Fruit fly (Drosophila melanogaster): ENCODE data around the gene Ipp.

The Ipp gene

DNA sequence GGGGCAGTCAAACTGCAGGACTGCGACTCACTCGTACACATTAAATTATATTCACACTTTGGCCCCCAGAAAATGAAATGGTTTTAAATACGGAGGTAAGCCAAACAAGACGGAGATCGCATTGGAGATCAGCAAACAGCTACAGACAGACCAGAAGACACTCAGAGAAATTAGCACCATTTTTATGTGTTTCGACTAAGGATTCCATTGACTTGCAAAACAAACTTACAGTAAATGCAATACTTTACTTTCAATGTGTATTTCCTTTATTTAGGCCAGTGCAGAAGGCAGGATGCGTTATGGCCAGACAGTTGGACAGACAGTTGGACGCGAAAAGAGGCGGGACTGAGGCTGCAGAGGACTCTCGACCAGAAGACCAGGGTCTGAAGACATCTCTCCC, 3.4 kb upstream of the Ipp start (continued):
- TF ChIP-seq dmrt93B (GFP tag; optimal IDR thresholded peaks at IDR 0.05) = no peak
- TF ChIP-seq Abd-B (GFP tag; optimal IDR thresholded peaks at IDR 0.05) = no peak
- TF ChIP-seq Vsx2 (GFP tag; optimal IDR thresholded peaks at IDR 0.05; ENCODE audit: partially characterized antibody) = no peak

DNA sequence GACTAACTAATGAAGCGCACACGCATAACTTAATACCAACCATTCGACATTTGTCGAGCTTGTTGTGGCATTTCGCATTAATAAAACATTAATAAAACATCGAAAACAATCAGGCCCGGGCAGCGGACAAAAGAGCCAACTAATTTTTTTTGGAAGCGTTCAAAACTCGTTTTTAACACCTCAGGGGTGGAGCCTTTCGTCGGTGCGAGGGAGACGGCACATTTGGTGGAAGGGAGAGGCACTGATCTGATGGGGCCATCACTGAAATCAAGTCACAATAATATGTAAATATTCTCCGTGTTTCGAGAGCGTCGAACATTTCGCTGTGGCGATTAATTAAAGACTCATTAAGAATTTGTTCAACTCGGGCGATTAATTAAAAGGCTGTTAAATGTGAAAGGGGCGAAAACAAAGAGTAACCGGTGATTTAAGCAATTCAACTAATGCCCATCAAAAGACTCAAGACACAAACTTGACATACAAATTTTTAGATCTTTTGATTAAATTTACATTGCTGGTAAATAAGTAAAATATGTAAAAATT, 1.7 kb upstream of the Ipp start:
- TF ChIP-seq Abd-B (GFP tag; optimal IDR thresholded peaks at IDR 0.05) (no peak), ey (GFP tag; optimal IDR thresholded peaks at IDR 0.05) (no peak), pan (optimal IDR thresholded peaks at IDR 0.05) (no peak), sv (GFP tag; optimal IDR thresholded peaks at IDR 0.05) (no peak), N (GFP tag; optimal IDR thresholded peaks at IDR 0.05) (no peak), Hnf4 (GFP tag; optimal IDR thresholded peaks at IDR 0.05) (no peak), Myc (optimal IDR thresholded peaks at IDR 0.05) (no peak), HLH106 (tag; optimal IDR thresholded peaks at IDR 0.05) (no peak), brk (GFP tag; optimal IDR thresholded peaks at IDR 0.05) (no peak), psq (GFP tag; optimal IDR thresholded peaks at IDR 0.05) (no peak), fru (GFP tag; optimal IDR thresholded peaks at IDR 0.05) (no peak), dl (GFP tag; optimal IDR thresholded peaks at IDR 0.05; ENCODE audit: insufficient read depth in 1 of 2, partially characterized antibody in 2 of 2) (no peak), OdsH (GFP tag; optimal IDR thresholded peaks at IDR 0.05) (no peak), usp (GFP tag; optimal IDR thresholded peaks at IDR 0.05) (no peak), CrebA (GFP tag; optimal IDR thresholded peaks at IDR 0.05; ENCODE audit: borderline replicate concordance) (no peak), Hr78 (GFP tag; optimal IDR thresholded peaks at IDR 0.05) (no peak), dmrt93B (GFP tag; optimal IDR thresholded peaks at IDR 0.05) (no peak), GATAd (GFP tag; optimal IDR thresholded peaks at IDR 0.05) (no peak), Vsx2 (GFP tag; optimal IDR thresholded peaks at IDR 0.05; ENCODE audit: partially characterized antibody) (no peak)

DNA sequence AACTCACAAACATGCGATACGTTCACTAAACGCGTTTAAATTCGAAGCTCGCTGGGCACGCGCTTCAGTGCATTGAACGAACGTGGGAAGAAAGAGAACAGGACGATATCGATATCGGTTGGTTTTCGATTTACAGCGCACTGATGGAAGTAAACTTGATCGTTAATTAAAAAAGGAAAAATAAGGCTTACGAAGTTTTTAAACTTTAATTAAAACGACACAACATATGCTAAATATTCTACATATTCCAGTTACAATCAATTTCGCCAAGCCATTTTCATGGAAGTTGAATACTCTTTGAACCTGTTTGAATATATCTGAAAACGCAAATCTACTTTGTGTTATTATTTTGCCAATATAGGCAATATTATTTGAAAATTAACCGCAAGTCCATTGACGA, 5.5 kb downstream of the Ipp start, which contains the start of gene Kots:
Kots (minus strand) TSS at position 101 of the 400 bp plus-strand sequence.
- no peak for TF ChIP-seq Dif (GFP tag; optimal IDR thresholded peaks at IDR 0.05; ENCODE audit: partially characterized antibody)
- no peak for TF ChIP-seq Abd-B (GFP tag; optimal IDR thresholded peaks at IDR 0.05)
- TF ChIP-seq dmrt93B (GFP tag; optimal IDR thresholded peaks at IDR 0.05) = no peak
- no peak for TF ChIP-seq woc (GFP tag; optimal IDR thresholded peaks at IDR 0.05)
- TF ChIP-seq Hr83 (GFP tag; optimal IDR thresholded peaks at IDR 0.05; ENCODE audit: poor library complexity, severe bottlenecking) = no peak
- no peak for TF ChIP-seq Vsx2 (GFP tag; optimal IDR thresholded peaks at IDR 0.05; ENCODE audit: partially characterized antibody)
- TF ChIP-seq Dfd (GFP tag; optimal IDR thresholded peaks at IDR 0.05) = no peak
- no peak for TF ChIP-seq dsf (GFP tag; optimal IDR thresholded peaks at IDR 0.05; ENCODE audit: borderline replicate concordance)
- TF ChIP-seq dl (GFP tag; optimal IDR thresholded peaks at IDR 0.05; ENCODE audit: insufficient read depth in 1 of 2, partially characterized antibody in 2 of 2) = no peak
- TF ChIP-seq HLH106 (tag; optimal IDR thresholded peaks at IDR 0.05) = no peak
- TF ChIP-seq lola (GFP tag; optimal IDR thresholded peaks at IDR 0.05) = no peak
- no peak for TF ChIP-seq psq (GFP tag; optimal IDR thresholded peaks at IDR 0.05)
- no peak for TF ChIP-seq Myc (optimal IDR thresholded peaks at IDR 0.05)
- no peak for TF ChIP-seq N (GFP tag; optimal IDR thresholded peaks at IDR 0.05)
- no peak for TF ChIP-seq GATAd (GFP tag; optimal IDR thresholded peaks at IDR 0.05)
- no peak for TF ChIP-seq Sp1 (GFP tag; optimal IDR thresholded peaks at IDR 0.05)
- no peak for TF ChIP-seq tai (GFP tag; optimal IDR thresholded peaks at IDR 0.05)
- TF ChIP-seq Jra (GFP tag; optimal IDR thresholded peaks at IDR 0.05) = no peak
- no peak for TF ChIP-seq brk (GFP tag; optimal IDR thresholded peaks at IDR 0.05)

DNA sequence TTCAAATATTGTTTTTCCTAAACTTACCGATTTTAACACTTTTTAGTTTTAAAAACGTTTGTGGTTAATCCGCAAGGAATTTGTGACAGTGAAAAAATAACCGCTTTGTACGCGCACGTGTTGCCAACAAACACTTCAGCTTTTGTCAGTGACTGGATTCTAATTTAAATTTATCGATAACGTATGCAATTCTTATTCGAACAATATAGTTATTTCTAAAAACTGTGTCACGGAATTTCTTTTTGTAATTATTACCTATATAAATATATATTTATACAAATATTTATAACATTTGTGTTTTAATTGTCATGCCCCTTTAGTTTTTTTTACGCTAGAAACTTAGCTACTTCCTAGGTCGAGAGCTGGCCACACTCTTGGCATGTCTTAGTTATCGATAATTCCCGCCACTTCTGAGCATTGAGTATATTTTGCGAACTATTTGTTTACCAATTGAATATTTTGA, 6.0 kb downstream of the Ipp start, which contains the start of gene Orc2:
Orc2 (plus strand) TSS at position 373 of the 463 bp plus-strand sequence.
- TF ChIP-seq Rel (GFP tag; optimal IDR thresholded peaks at IDR 0.05) = no peak
- peak; percentile 20 for TF ChIP-seq Rel (tag; optimal IDR thresholded peaks at IDR 0.05)
- no peak for TF ChIP-seq CG9705 (GFP tag; optimal IDR thresholded peaks at IDR 0.05)
- peak; percentile 75 for TF ChIP-seq Dif (GFP tag; optimal IDR thresholded peaks at IDR 0.05; ENCODE audit: partially characterized antibody)
- TF ChIP-seq Myc (optimal IDR thresholded peaks at IDR 0.05) = peak; percentile 85
- TF ChIP-seq psq (GFP tag; optimal IDR thresholded peaks at IDR 0.05) = peak; percentile 19
- TF ChIP-seq OdsH (GFP tag; optimal IDR thresholded peaks at IDR 0.05) = no peak
- TF ChIP-seq Abd-B (GFP tag; optimal IDR thresholded peaks at IDR 0.05) = no peak
